Worm (Caenorhabditis elegans) whole organism, late embryonic: Measurements from ENCODE around the gene K05F1.14.
A peak's percentile ranks its signal among the peaks of the same experiment; 100 is the strongest.

Source experiments
- C08G9.2 ChIP-seq: sonication (generic microtip); optimal IDR thresholded peaks from 2 replicates; lab custom pipeline; 2016; ENCODE audit warnings: mild to moderate bottlenecking, missing genetic modification characterization, moderate library complexity, missing compliant biosample characterization
- C38D4.7 ChIP-seq: fragments of 200-800 bp; sonication (Bioruptor generic); optimal IDR thresholded peaks from 2 replicates; lab custom pipeline; 2018; ENCODE audit warnings: mild to moderate bottlenecking, missing genetic modification characterization, moderate library complexity, missing compliant biosample characterization
- F13H6.1 ChIP-seq: sonication (generic microtip); optimal IDR thresholded peaks from 2 replicates; lab custom pipeline; 2016; ENCODE audit warnings: missing genetic modification characterization, missing compliant biosample characterization
- T23F11.4 ChIP-seq: fragments of 200-800 bp; sonication (Bioruptor generic); optimal IDR thresholded peaks from 2 replicates; lab custom pipeline; 2018; ENCODE audit warnings: mild to moderate bottlenecking, missing genetic modification characterization, missing compliant biosample characterization
- ahr-1 ChIP-seq: sonication (generic microtip); optimal IDR thresholded peaks from 2 replicates; lab custom pipeline; 2016; ENCODE audit warnings: missing genetic modification characterization, missing compliant biosample characterization
- ceh-14 ChIP-seq: sonication (generic microtip); optimal IDR thresholded peaks from 2 replicates; lab custom pipeline; 2016; ENCODE audit warnings: missing genotype, missing genetic modification characterization, missing compliant biosample characterization
- ceh-2 ChIP-seq: sonication (generic microtip); optimal IDR thresholded peaks from 2 replicates; lab custom pipeline; 2016; ENCODE audit warnings: missing genotype, missing genetic modification characterization, missing compliant biosample characterization
- ceh-24 ChIP-seq: sonication (generic microtip); optimal IDR thresholded peaks from 2 replicates; lab custom pipeline; 2016; ENCODE audit warnings: mild to moderate bottlenecking, missing genetic modification characterization, missing compliant biosample characterization
- ceh-31 ChIP-seq: sonication (generic microtip); optimal IDR thresholded peaks from 2 replicates; lab custom pipeline; 2016; ENCODE audit warnings: missing genetic modification characterization, missing compliant biosample characterization
- ceh-34 ChIP-seq: sonication (generic microtip); optimal IDR thresholded peaks from 2 replicates; lab custom pipeline; 2016; ENCODE audit warnings: mild to moderate bottlenecking, missing genetic modification characterization, missing compliant biosample characterization
- ceh-45 ChIP-seq: fragments of 200-800 bp; sonication (Bioruptor generic); IDR thresholded peaks from 2 replicates; pipeline ENCODE4 v1.3.6; 2022; ENCODE audit warnings: missing genetic modification reagents, missing genetic modification characterization, missing compliant biosample characterization
- ceh-48 ChIP-seq: sonication (generic microtip); optimal IDR thresholded peaks from 2 replicates; lab custom pipeline; 2016; ENCODE audit warnings: missing genetic modification characterization, inconsistent platforms, missing compliant biosample characterization
- ceh-6 ChIP-seq: fragments of 200-800 bp; sonication (Bioruptor generic); optimal IDR thresholded peaks from 2 replicates; lab custom pipeline; 2018; ENCODE audit warnings: mild to moderate bottlenecking, missing genetic modification characterization, missing compliant biosample characterization
- dve-1 ChIP-seq: sonication (generic microtip); optimal IDR thresholded peaks from 2 replicates; lab custom pipeline; 2017; ENCODE audit warnings: antibody characterized with exemption, mild to moderate bottlenecking, missing genetic modification characterization, missing compliant biosample characterization
- elt-2 ChIP-seq: sonication (generic microtip); optimal IDR thresholded peaks from 2 replicates; lab custom pipeline; 2016; ENCODE audit warnings: missing genetic modification reagents, missing genetic modification characterization, missing compliant biosample characterization
- elt-4 ChIP-seq: sonication (generic microtip); optimal IDR thresholded peaks from 2 replicates; lab custom pipeline; 2016; ENCODE audit warnings: missing genetic modification characterization, missing compliant biosample characterization
- eyg-1 ChIP-seq: sonication (generic microtip); optimal IDR thresholded peaks from 2 replicates; lab custom pipeline; 2016; ENCODE audit warnings: missing genotype, missing genetic modification characterization, missing compliant biosample characterization
- fax-1 ChIP-seq: sonication (generic microtip); optimal IDR thresholded peaks from 2 replicates; lab custom pipeline; 2016; ENCODE audit warnings: missing genotype, missing genetic modification characterization, missing compliant biosample characterization
- fkh-6 ChIP-seq: sonication (generic microtip); optimal IDR thresholded peaks from 2 replicates; lab custom pipeline; 2016; ENCODE audit warnings: missing genetic modification characterization, missing compliant biosample characterization
- gmeb-2 ChIP-seq: sonication (generic microtip); optimal IDR thresholded peaks from 2 replicates; lab custom pipeline; 2016; ENCODE audit warnings: missing genetic modification characterization, inconsistent platforms, missing compliant biosample characterization
- hlh-13 ChIP-seq: fragments of 200-800 bp; sonication (Bioruptor generic); optimal IDR thresholded peaks from 2 replicates; lab custom pipeline; 2018; ENCODE audit warnings: mild to moderate bottlenecking, missing genetic modification characterization, missing compliant biosample characterization
- hlh-15 ChIP-seq: sonication (generic microtip); optimal IDR thresholded peaks from 2 replicates; lab custom pipeline; 2016; ENCODE audit warnings: missing genetic modification characterization, missing compliant biosample characterization
- hlh-30 ChIP-seq: sonication (generic microtip); optimal IDR thresholded peaks from 2 replicates; lab custom pipeline; 2017; ENCODE audit warnings: antibody characterized with exemption, missing genetic modification characterization, missing compliant biosample characterization; ENCODE audit not compliant: insufficient read depth
- hlh-8 ChIP-seq: sonication (generic microtip); optimal IDR thresholded peaks from 2 replicates; lab custom pipeline; 2016; ENCODE audit warnings: missing genotype, missing genetic modification characterization, missing compliant biosample characterization
- lin-11 ChIP-seq: fragments of 200-800 bp; sonication (Bioruptor generic); optimal IDR thresholded peaks from 2 replicates; lab custom pipeline; 2018; ENCODE audit warnings: mild to moderate bottlenecking, missing genetic modification characterization, missing compliant biosample characterization
- nfya-1 ChIP-seq: sonication (generic microtip); optimal IDR thresholded peaks from 2 replicates; lab custom pipeline; 2017; ENCODE audit warnings: missing genetic modification characterization, mild to moderate bottlenecking, missing compliant biosample characterization, antibody characterized with exemption, moderate library complexity
- nhr-11 ChIP-seq: fragments of 150-350 bp; optimal IDR thresholded peaks from 2 replicates; lab custom pipeline; 2014; ENCODE audit warnings: missing biosample characterization, missing genetic modification characterization
- nhr-232 ChIP-seq: sonication (generic microtip); optimal IDR thresholded peaks from 2 replicates; lab custom pipeline; 2016; ENCODE audit warnings: missing genetic modification characterization, missing compliant biosample characterization
- pat-9 ChIP-seq: fragments of 200-800 bp; sonication (Bioruptor generic); optimal IDR thresholded peaks from 2 replicates; lab custom pipeline; 2018; ENCODE audit warnings: mild to moderate bottlenecking, missing genetic modification characterization, moderate library complexity, missing compliant biosample characterization
- pax-1 ChIP-seq: fragments of 150-350 bp; optimal IDR thresholded peaks from 2 replicates; lab custom pipeline; 2014; ENCODE audit warnings: missing biosample characterization, missing genetic modification characterization
- pha-2 ChIP-seq: sonication (generic microtip); optimal IDR thresholded peaks from 2 replicates; lab custom pipeline; 2017; ENCODE audit warnings: mild to moderate bottlenecking, missing genetic modification characterization, missing compliant biosample characterization
- pha-4 ChIP-seq: fragments of 150-350 bp; optimal IDR thresholded peaks from 2 replicates; lab custom pipeline; 2018; ENCODE audit warnings: missing biosample characterization, missing genetic modification reagents, missing genetic modification characterization
- pqm-1 ChIP-seq: sonication (generic microtip); optimal IDR thresholded peaks from 2 replicates; lab custom pipeline; 2016; ENCODE audit warnings: missing genetic modification characterization, missing compliant biosample characterization
- ref-2 ChIP-seq: sonication (generic microtip); optimal IDR thresholded peaks from 2 replicates; lab custom pipeline; 2016; ENCODE audit warnings: missing genetic modification characterization, missing compliant biosample characterization
- rnt-1 ChIP-seq: sonication (generic microtip); optimal IDR thresholded peaks from 2 replicates; lab custom pipeline; 2016; ENCODE audit warnings: missing genetic modification characterization, missing compliant biosample characterization
- sdc-2 ChIP-seq: sonication (generic microtip); optimal IDR thresholded peaks from 2 replicates; lab custom pipeline; 2016; ENCODE audit warnings: missing genotype, missing genetic modification characterization, missing compliant biosample characterization
- sox-4 ChIP-seq: sonication (generic microtip); optimal IDR thresholded peaks from 2 replicates; lab custom pipeline; 2017; ENCODE audit warnings: mild to moderate bottlenecking, missing genetic modification characterization, inconsistent platforms, missing compliant biosample characterization
- tbx-2 ChIP-seq: sonication (generic microtip); optimal IDR thresholded peaks from 2 replicates; lab custom pipeline; 2016; ENCODE audit warnings: missing genetic modification characterization, missing compliant biosample characterization
- tbx-7 ChIP-seq: sonication (generic microtip); optimal IDR thresholded peaks from 2 replicates; lab custom pipeline; 2016; ENCODE audit warnings: missing genotype, missing genetic modification characterization, missing compliant biosample characterization
- ttx-3 ChIP-seq: sonication (generic microtip); optimal IDR thresholded peaks from 2 replicates; lab custom pipeline; 2016; ENCODE audit warnings: missing genetic modification reagents, missing genetic modification characterization, missing compliant biosample characterization
- unc-3 ChIP-seq, 2 experiments: fragments of 200-800 bp in 1 of 2; sonication (Bioruptor generic) in 1 of 2; sonication (generic microtip) in 1 of 2; conservative IDR thresholded peaks in 1 of 2; optimal IDR thresholded peaks in 1 of 2; 2 replicates each; pipeline versions ENCODE4 v1.3.6 to Lab custom; 2016 to 2022; ENCODE audit warnings: missing compliant biosample characterization in 2 of 2, missing genetic modification characterization in 2 of 2, missing genetic modification reagents in 1 of 2
- unc-42 ChIP-seq: sonication (generic microtip); optimal IDR thresholded peaks from 2 replicates; lab custom pipeline; 2016; ENCODE audit warnings: missing genotype, missing genetic modification characterization, missing compliant biosample characterization
- ztf-16 ChIP-seq: sonication (generic microtip); optimal IDR thresholded peaks from 2 replicates; lab custom pipeline; 2017; ENCODE audit warnings: missing genetic modification characterization, missing compliant biosample characterization

Gene K05F1.14

ce11 chrII:5777372-5777771 is 15.0 kb downstream of the K05F1.14 start:
- TF ChIP-seq gmeb-2 (tag; lab: Kevin White, UChicago) = no peak
- TF ChIP-seq ceh-6 (GFP tag; lab: Kevin White, UChicago) = no peak
- no peak for TF ChIP-seq eyg-1 (tag; lab: Kevin White, UChicago)
- TF ChIP-seq rnt-1 (tag; lab: Kevin White, UChicago) = no peak
- TF ChIP-seq elt-4 (tag; lab: Kevin White, UChicago) = no peak
- no peak for TF ChIP-seq pat-9 (tag; lab: Kevin White, UChicago)
- TF ChIP-seq tbx-7 (tag; lab: Kevin White, UChicago) = no peak
- no peak for TF ChIP-seq ceh-24 (tag; lab: Kevin White, UChicago)
- TF ChIP-seq C08G9.2 = no peak
- no peak for TF ChIP-seq hlh-15 (tag; lab: Kevin White, UChicago)
- TF ChIP-seq ztf-16 (tag; lab: Kevin White, UChicago) = no peak
- TF ChIP-seq hlh-13 (GFP tag; lab: Kevin White, UChicago) = no peak
- no peak for TF ChIP-seq nhr-11 (tag; lab: Kevin White, UChicago)
- TF ChIP-seq ceh-34 = no peak
- TF ChIP-seq nhr-232 = no peak
- TF ChIP-seq pha-4 (tag; lab: Kevin White, UChicago) = no peak
- no peak for TF ChIP-seq ref-2 (tag; lab: Kevin White, UChicago)

- TF ChIP-seq fkh-6 (tag; lab: Kevin White, UChicago) (no peak), T23F11.4 (GFP tag; lab: Kevin White, UChicago) (no peak), ttx-3 (tag; lab: Kevin White, UChicago) (no peak), hlh-8 (tag; lab: Kevin White, UChicago) (no peak), elt-4 (tag; lab: Kevin White, UChicago) (no peak), pha-2 (tag; lab: Kevin White, UChicago) (no peak), C38D4.7 (no peak), pax-1 (tag; lab: Kevin White, UChicago) (no peak), tbx-7 (tag; lab: Kevin White, UChicago) (no peak), ztf-16 (tag; lab: Kevin White, UChicago) (no peak), ceh-48 (tag; lab: Kevin White, UChicago) (no peak), nhr-232 (no peak), ceh-45 (GFP tag; lab: Robert Waterston, UW) (no peak), hlh-30 (tag; lab: Kevin White, UChicago) (no peak)
Observed at ce11 chrII:5774879-5775278, 17.5 kb downstream of the K05F1.14 start.

- TF ChIP-seq unc-42 (tag; lab: Kevin White, UChicago) (no peak), ahr-1 (no peak), dve-1 (tag; lab: Kevin White, UChicago) (no peak), ttx-3 (tag; lab: Kevin White, UChicago) (no peak), hlh-30 (tag; lab: Kevin White, UChicago) (no peak)
Observed at ce11 chrII:5774120-5774519, 18.3 kb downstream of the K05F1.14 start, which contains the start of the genes dmd-5 and F10C1.1. TSS of gene dmd-5 (minus strand) at chrII:5774220. TSS of gene F10C1.1 (plus strand) at chrII:5774229.

ce11 chrII:5772547-5773142 is 19.7 kb downstream of the K05F1.14 start:
- peak; percentile 48 for TF ChIP-seq sdc-2 (tag; lab: Kevin White, UChicago)
- TF ChIP-seq sox-4 (tag; lab: Kevin White, UChicago) = peak; percentile 56
- peak; percentile 87 for TF ChIP-seq elt-2 (tag; lab: Kevin White, UChicago)
- no peak for TF ChIP-seq F13H6.1
- TF ChIP-seq ceh-31 (tag; lab: Kevin White, UChicago) = peak; percentile 52
- TF ChIP-seq ceh-24 (tag; lab: Kevin White, UChicago) = peak; percentile 8
- TF ChIP-seq ceh-14 (tag; lab: Kevin White, UChicago) = peak; percentile 26
- peak; percentile 21; the same call in 1 of the 2 replicates for TF ChIP-seq unc-3 (GFP tag; conservative IDR thresholded peaks at IDR 0.05; lab: Robert Waterston, UW)
- no peak for TF ChIP-seq unc-3 (tag; optimal IDR thresholded peaks at IDR 0.05; lab: Kevin White, UChicago)
- TF ChIP-seq ceh-48 (tag; lab: Kevin White, UChicago) = peak; percentile 33
- peak; percentile 60 for TF ChIP-seq C38D4.7
- peak; percentile 47 for TF ChIP-seq C08G9.2
- TF ChIP-seq pax-1 (tag; lab: Kevin White, UChicago) = no peak
- TF ChIP-seq pat-9 (tag; lab: Kevin White, UChicago) = peak; percentile 53
- TF ChIP-seq elt-4 (tag; lab: Kevin White, UChicago) = no peak
- peak; percentile 46 for TF ChIP-seq ceh-2 (tag; lab: Kevin White, UChicago)
- no peak for TF ChIP-seq gmeb-2 (tag; lab: Kevin White, UChicago)
- TF ChIP-seq ceh-45 (GFP tag; lab: Robert Waterston, UW) = 0 out of 2 replicates have a peak, but pooled peaks have one; percentile 20
- peak; percentile 48 for TF ChIP-seq tbx-2
- peak; percentile 31 for TF ChIP-seq ceh-34
- peak; percentile 68 for TF ChIP-seq ceh-6 (GFP tag; lab: Kevin White, UChicago)
- peak; percentile 9 for TF ChIP-seq pqm-1
- peak; percentile 38 for TF ChIP-seq fax-1 (tag; lab: Kevin White, UChicago)
- TF ChIP-seq lin-11 (tag; lab: Kevin White, UChicago) = peak; percentile 12
- TF ChIP-seq nfya-1 (tag; lab: Kevin White, UChicago) = peak; percentile 23
